Fruit fly (Drosophila melanogaster) whole organism, prepupa: Measurements from ENCODE around the gene MFS18.

Source experiments
- Blimp-1 ChIP-seq: fragments of 200-800 bp; sonication (Bioruptor generic); optimal IDR thresholded peaks from 3 replicates; lab custom pipeline; 2017; ENCODE audit warnings: missing biosample characterization, missing genetic modification characterization, mild to moderate bottlenecking, moderate library complexity, missing genetic modification reagents
- CG10631 ChIP-seq: fragments of 200-800 bp; sonication (Bioruptor generic); optimal IDR thresholded peaks from 2 replicates; lab custom pipeline; 2016; ENCODE audit warnings: missing biosample characterization, missing genetic modification characterization
- CG10669 ChIP-seq: fragments of 200-800 bp; sonication (Bioruptor generic); optimal IDR thresholded peaks from 3 replicates; lab custom pipeline; 2018; ENCODE audit warnings: missing biosample characterization, mild to moderate bottlenecking, missing genetic modification characterization, moderate library complexity
- CG11294 ChIP-seq: fragments of 200-800 bp; sonication (Bioruptor generic); IDR thresholded peaks from 2 replicates; pipeline ENCODE4 v1.3.6; 2022; ENCODE audit warnings: missing biosample characterization, missing genetic modification characterization
- CG11902 ChIP-seq: fragments of 200-800 bp; sonication (Bioruptor generic); optimal IDR thresholded peaks from 3 replicates; lab custom pipeline; 2016; ENCODE audit warnings: missing biosample characterization, missing genetic modification characterization
- CG15336 ChIP-seq: fragments of 200-800 bp; sonication (Bioruptor generic); IDR thresholded peaks from 2 replicates; pipeline ENCODE4 v1.3.6; 2022; ENCODE audit warnings: missing biosample characterization, missing genetic modification characterization
- CG1621 ChIP-seq: fragments of 200-800 bp; sonication (Bioruptor generic); optimal IDR thresholded peaks from 3 replicates; lab custom pipeline; 2018; ENCODE audit warnings: missing biosample characterization, mild to moderate bottlenecking, missing genetic modification characterization
- CG16779 ChIP-seq: fragments of 200-800 bp; sonication (Bioruptor generic); optimal IDR thresholded peaks from 3 replicates; lab custom pipeline; 2017; ENCODE audit warnings: missing biosample characterization, mild to moderate bottlenecking, missing genetic modification characterization
- CG3032 ChIP-seq: fragments of 200-800 bp; optimal IDR thresholded peaks from 2 replicates; lab custom pipeline; 2019; ENCODE audit warnings: missing biosample characterization, mild to moderate bottlenecking, missing genetic modification characterization, moderate library complexity
- CG31627 ChIP-seq: fragments of 200-800 bp; sonication (Bioruptor generic); optimal IDR thresholded peaks from 3 replicates; lab custom pipeline; 2016; ENCODE audit warnings: missing biosample characterization, missing genetic modification characterization
- CG34406 ChIP-seq: fragments of 200-800 bp; sonication (Bioruptor generic); optimal IDR thresholded peaks from 3 replicates; lab custom pipeline; 2016; ENCODE audit warnings: missing biosample characterization, missing genetic modification characterization
- CG3919 ChIP-seq: fragments of 200-800 bp; sonication (Bioruptor generic); optimal IDR thresholded peaks from 3 replicates; lab custom pipeline; 2016; ENCODE audit warnings: missing biosample characterization, missing genetic modification characterization
- CG4318 ChIP-seq: fragments of 200-800 bp; sonication (Bioruptor generic); optimal IDR thresholded peaks from 3 replicates; lab custom pipeline; 2017; ENCODE audit warnings: missing biosample characterization, mild to moderate bottlenecking, missing genetic modification characterization
- CG6163 ChIP-seq: fragments of 200-800 bp; sonication (Bioruptor generic); IDR thresholded peaks from 3 replicates; pipeline ENCODE4 v1.3.6; 2022; ENCODE audit warnings: missing biosample characterization, missing genetic modification characterization
- CG6276 ChIP-seq: fragments of 200-800 bp; sonication (Bioruptor generic); optimal IDR thresholded peaks from 2 replicates; lab custom pipeline; 2017; ENCODE audit warnings: missing biosample characterization, mild to moderate bottlenecking, missing genetic modification characterization
- CG6792 ChIP-seq: fragments of 200-800 bp; sonication (Bioruptor generic); optimal IDR thresholded peaks from 3 replicates; lab custom pipeline; 2016; ENCODE audit warnings: missing biosample characterization, missing genetic modification characterization
- CG6808 ChIP-seq: fragments of 200-800 bp; sonication (Bioruptor generic); optimal IDR thresholded peaks from 3 replicates; lab custom pipeline; 2017; ENCODE audit warnings: missing biosample characterization, missing genetic modification characterization, mild to moderate bottlenecking, moderate library complexity, missing genetic modification reagents
- CG6854 ChIP-seq: fragments of 200-800 bp; sonication (Bioruptor generic); optimal IDR thresholded peaks from 2 replicates; lab custom pipeline; 2017; ENCODE audit warnings: missing biosample characterization, mild to moderate bottlenecking, missing genetic modification characterization
- CG7368 ChIP-seq: fragments of 200-800 bp; sonication (Bioruptor generic); optimal IDR thresholded peaks from 3 replicates; lab custom pipeline; 2016; ENCODE audit warnings: missing biosample characterization, missing genetic modification characterization
- CG8119 ChIP-seq: fragments of 200-800 bp; sonication (Bioruptor generic); IDR thresholded peaks from 3 replicates; pipeline ENCODE4 v1.3.6; 2022; ENCODE audit warnings: missing biosample characterization, missing genetic modification characterization
- CG8632 ChIP-seq: fragments of 200-800 bp; sonication (Bioruptor generic); optimal IDR thresholded peaks from 3 replicates; lab custom pipeline; 2016; ENCODE audit warnings: missing biosample characterization, missing genetic modification characterization
- CG9139 ChIP-seq: fragments of 200-800 bp; sonication (Bioruptor generic); optimal IDR thresholded peaks from 3 replicates; lab custom pipeline; 2017; ENCODE audit warnings: missing biosample characterization, mild to moderate bottlenecking, missing genetic modification characterization
- Eip75B ChIP-seq: fragments of 200-800 bp; sonication (Bioruptor generic); optimal IDR thresholded peaks from 3 replicates; lab custom pipeline; 2016; ENCODE audit warnings: missing biosample characterization, missing genetic modification characterization
- Eip78C ChIP-seq: fragments of 200-800 bp; sonication (Bioruptor generic); peaks from one replicate; lab custom pipeline; 2016; ENCODE audit warnings: missing biosample characterization, missing genetic modification characterization
- Eip93F ChIP-seq: fragments of 200-800 bp; sonication (Bioruptor generic); optimal IDR thresholded peaks from 2 replicates; lab custom pipeline; 2016; ENCODE audit warnings: missing biosample characterization, mild to moderate bottlenecking, missing genetic modification characterization
- Ets21C ChIP-seq: fragments of 200-800 bp; sonication (Bioruptor generic); optimal IDR thresholded peaks from 3 replicates; lab custom pipeline; 2016; ENCODE audit warnings: missing biosample characterization, missing genetic modification characterization
- Ets96B ChIP-seq: fragments of 200-800 bp; optimal IDR thresholded peaks from 2 replicates; lab custom pipeline; 2019; ENCODE audit warnings: missing biosample characterization, mild to moderate bottlenecking, missing genetic modification characterization, moderate library complexity
- Hr38 ChIP-seq: sonication (Bioruptor generic); optimal IDR thresholded peaks from 2 replicates; lab custom pipeline; 2016; ENCODE audit warnings: missing biosample characterization, missing genetic modification characterization
- Hr39 ChIP-seq: fragments of 200-800 bp; sonication (Bioruptor generic); optimal IDR thresholded peaks from 2 replicates; lab custom pipeline; 2016; ENCODE audit warnings: missing biosample characterization, missing genetic modification characterization
- Met ChIP-seq: fragments of 200-800 bp; sonication (Bioruptor generic); optimal IDR thresholded peaks from 3 replicates; lab custom pipeline; 2016; ENCODE audit warnings: missing biosample characterization, missing genetic modification characterization
- OdsH ChIP-seq: fragments of 200-800 bp; sonication (Bioruptor generic); optimal IDR thresholded peaks from 3 replicates; lab custom pipeline; 2016; ENCODE audit warnings: missing biosample characterization, missing genetic modification characterization
- Smox ChIP-seq: fragments of 200-800 bp; sonication (Bioruptor generic); optimal IDR thresholded peaks from 3 replicates; lab custom pipeline; 2016; ENCODE audit warnings: missing biosample characterization, missing genetic modification characterization
- Sox102F ChIP-seq: fragments of 200-800 bp; sonication (Bioruptor generic); optimal IDR thresholded peaks from 2 replicates; lab custom pipeline; 2016; ENCODE audit warnings: missing biosample characterization, mild to moderate bottlenecking, missing genetic modification characterization
- Sox14 ChIP-seq: fragments of 200-800 bp; sonication (Bioruptor generic); optimal IDR thresholded peaks from 3 replicates; lab custom pipeline; 2016; ENCODE audit warnings: missing biosample characterization, missing genetic modification characterization
- Sox15 ChIP-seq: fragments of 200-800 bp; sonication (Bioruptor generic); optimal IDR thresholded peaks from 3 replicates; lab custom pipeline; 2016; ENCODE audit warnings: missing biosample characterization, missing genetic modification characterization
- achi ChIP-seq: fragments of 200-800 bp; sonication (Bioruptor generic); optimal IDR thresholded peaks from 3 replicates; lab custom pipeline; 2016; ENCODE audit warnings: missing biosample characterization, missing genetic modification characterization
- cyc ChIP-seq: fragments of 200-800 bp; sonication (Bioruptor generic); optimal IDR thresholded peaks from 3 replicates; lab custom pipeline; 2016; ENCODE audit warnings: missing biosample characterization, missing genetic modification characterization
- dac ChIP-seq: fragments of 200-800 bp; sonication (Bioruptor generic); optimal IDR thresholded peaks from 2 replicates; lab custom pipeline; 2017; ENCODE audit warnings: missing biosample characterization, mild to moderate bottlenecking, missing genetic modification characterization
- dsx ChIP-seq: fragments of 200-800 bp; optimal IDR thresholded peaks from 3 replicates; lab custom pipeline; 2019; ENCODE audit warnings: missing biosample characterization, mild to moderate bottlenecking, missing genetic modification characterization, moderate library complexity; ENCODE audit not compliant: poor library complexity, severe bottlenecking
- eg ChIP-seq: fragments of 200-800 bp; sonication (Bioruptor generic); IDR thresholded peaks from 3 replicates; pipeline ENCODE4 v1.3.6; 2022; ENCODE audit warnings: missing biosample characterization, missing genetic modification characterization
- esn ChIP-seq: fragments of 200-800 bp; sonication (Bioruptor generic); optimal IDR thresholded peaks from 2 replicates; lab custom pipeline; 2016; ENCODE audit warnings: missing biosample characterization, mild to moderate bottlenecking, missing genetic modification characterization, moderate library complexity
- fd59A ChIP-seq: fragments of 200-800 bp; sonication (Bioruptor generic); optimal IDR thresholded peaks from 2 replicates; lab custom pipeline; 2017; ENCODE audit warnings: missing biosample characterization, mild to moderate bottlenecking, missing genetic modification characterization, missing genetic modification reagents
- fd85E ChIP-seq: fragments of 200-800 bp; sonication (Bioruptor generic); optimal IDR thresholded peaks from 3 replicates; lab custom pipeline; 2016; ENCODE audit warnings: missing biosample characterization, missing genetic modification characterization
- fkh ChIP-seq: fragments of 200-800 bp; sonication (Bioruptor generic); optimal IDR thresholded peaks from 3 replicates; lab custom pipeline; 2017; ENCODE audit warnings: missing biosample characterization, mild to moderate bottlenecking, missing genetic modification characterization, moderate library complexity
- lz ChIP-seq: fragments of 200-800 bp; sonication (Bioruptor generic); optimal IDR thresholded peaks from 3 replicates; lab custom pipeline; 2016; ENCODE audit warnings: missing biosample characterization, missing genetic modification characterization
- net ChIP-seq: fragments of 200-800 bp; sonication (Bioruptor generic); optimal IDR thresholded peaks from 3 replicates; lab custom pipeline; 2016; ENCODE audit warnings: missing biosample characterization, missing genetic modification characterization
- pdm3 ChIP-seq: fragments of 200-800 bp; sonication (Bioruptor generic); optimal IDR thresholded peaks from 3 replicates; lab custom pipeline; 2016; ENCODE audit warnings: missing biosample characterization, missing genetic modification characterization
- salr ChIP-seq, 2 experiments: fragments of 200-800 bp; sonication (Bioruptor generic); optimal IDR thresholded peaks; 3 replicates each; lab custom pipeline; 2016 to 2018; ENCODE audit warnings: missing biosample characterization in 2 of 2, missing genetic modification characterization in 2 of 2, mild to moderate bottlenecking in 1 of 2
- spab ChIP-seq: fragments of 200-800 bp; sonication (Bioruptor generic); optimal IDR thresholded peaks from 2 replicates; lab custom pipeline; 2017; ENCODE audit warnings: missing biosample characterization, mild to moderate bottlenecking, missing genetic modification characterization, missing genetic modification reagents
- ss ChIP-seq, 2 experiments: fragments of 200-800 bp; sonication (Bioruptor generic); optimal IDR thresholded peaks; 2 replicates in 1 of 2; 3 replicates in 1 of 2; lab custom pipeline; 2017 to 2018; ENCODE audit warnings: mild to moderate bottlenecking in 2 of 2, missing biosample characterization in 2 of 2, missing genetic modification characterization in 2 of 2, moderate library complexity in 1 of 2
- topi ChIP-seq: fragments of 200-800 bp; sonication (Bioruptor generic); optimal IDR thresholded peaks from 3 replicates; lab custom pipeline; 2016; ENCODE audit warnings: missing biosample characterization, missing genetic modification characterization
- vri ChIP-seq: fragments of 200-800 bp; sonication (Bioruptor generic); optimal IDR thresholded peaks from 3 replicates; lab custom pipeline; 2016; ENCODE audit warnings: missing biosample characterization, mild to moderate bottlenecking, missing genetic modification characterization

MFS18 gene

dm6 chr2L:4416903-4417302, 31.5 kb downstream of the MFS18 start:
- no peak for TF ChIP-seq CG11294
- no peak for TF ChIP-seq vri (GFP tag; lab: Kevin White, UChicago)
- peak; percentile 24 to 60 for TF ChIP-seq ss (GFP tag; optimal IDR thresholded peaks at IDR 0.05; lab: Kevin White, UChicago)
- TF ChIP-seq OdsH, result peak; percentile 33
- TF ChIP-seq Ets21C (GFP tag; lab: Kevin White, UChicago), result no peak
- no peak for TF ChIP-seq CG6854 (GFP tag; lab: Kevin White, UChicago)
- TF ChIP-seq net (GFP tag; lab: Kevin White, UChicago), result no peak
- peak; percentile 52 for TF ChIP-seq Ets96B
- no peak for TF ChIP-seq Eip93F (GFP tag; lab: Kevin White, UChicago)
- peak; percentile 43 for TF ChIP-seq Met
- TF ChIP-seq eg (GFP tag; lab: Robert Waterston, UW), result peak; percentile 51; the same call in 2 of the 3 replicates
- TF ChIP-seq fkh, result no peak
- TF ChIP-seq pdm3 (GFP tag; lab: Kevin White, UChicago), result peak; percentile 31
- TF ChIP-seq Sox15 (GFP tag; lab: Kevin White, UChicago), result no peak
- peak; percentile 44 for TF ChIP-seq esn
- TF ChIP-seq spab (GFP tag; lab: Kevin White, UChicago), result peak; percentile 34
- no peak for TF ChIP-seq fd85E (GFP tag; lab: Kevin White, UChicago)
- TF ChIP-seq achi, result peak; percentile 40
- peak; percentile 20 for TF ChIP-seq CG6792 (GFP tag; lab: Kevin White, UChicago)
- TF ChIP-seq fd59A (GFP tag; lab: Kevin White, UChicago), result peak; percentile 10
- peak; percentile 41; the same call in 1 of the 3 replicates for TF ChIP-seq CG8119 (GFP tag; lab: Robert Waterston, UW)
- no peak for TF ChIP-seq CG11902 (GFP tag; lab: Kevin White, UChicago)
- peak; percentile 61 for TF ChIP-seq CG10669 (GFP tag; lab: Kevin White, UChicago)
- TF ChIP-seq Eip75B (GFP tag; lab: Kevin White, UChicago), result peak; percentile 33
- TF ChIP-seq CG6163, result peak; percentile 48; the same call in 1 of the 3 replicates
- no peak for TF ChIP-seq Hr38 (GFP tag; lab: Kevin White, UChicago)
- peak; percentile 26 for TF ChIP-seq CG1621 (tag; lab: Kevin White, UChicago)
- peak; percentile 20 for TF ChIP-seq CG9139 (GFP tag; lab: Kevin White, UChicago)
- no peak for TF ChIP-seq CG7368 (GFP tag; lab: Kevin White, UChicago)
- TF ChIP-seq CG3919 (GFP tag; lab: Kevin White, UChicago), result peak; percentile 42
- TF ChIP-seq CG4318 (GFP tag; lab: Kevin White, UChicago), result peak; percentile 33
- TF ChIP-seq Eip78C (GFP tag; lab: Kevin White, UChicago), result peak; percentile 82
- peak; percentile 4 for TF ChIP-seq CG34406 (GFP tag; lab: Kevin White, UChicago)
- TF ChIP-seq CG31627 (GFP tag; lab: Kevin White, UChicago), result no peak
- TF ChIP-seq topi (GFP tag; lab: Kevin White, UChicago), result peak; percentile 20
- TF ChIP-seq CG6276 (GFP tag; lab: Kevin White, UChicago), result peak; percentile 4
- peak; percentile 31 for TF ChIP-seq CG6808 (GFP tag; lab: Kevin White, UChicago)
- TF ChIP-seq dac (GFP tag; lab: Kevin White, UChicago), result no peak
- TF ChIP-seq CG10631, result peak; percentile 37
- no peak for TF ChIP-seq Sox14
- peak; percentile 19 for TF ChIP-seq CG16779 (tag; lab: Kevin White, UChicago)
- TF ChIP-seq CG15336 (GFP tag; lab: Robert Waterston, UW), result peak; percentile 51
- no peak for TF ChIP-seq Blimp-1
- TF ChIP-seq CG8632 (GFP tag; lab: Kevin White, UChicago), result peak; percentile 32
- TF ChIP-seq Smox (GFP tag; lab: Kevin White, UChicago), result peak; percentile 4
- peak; percentile 24 for TF ChIP-seq lz (GFP tag; lab: Kevin White, UChicago)
- TF ChIP-seq cyc (GFP tag; lab: Kevin White, UChicago), result peak; percentile 18
- TF ChIP-seq salr (GFP tag; optimal IDR thresholded peaks at IDR 0.05; lab: Kevin White, UChicago), result no peak
- peak; percentile 55 for TF ChIP-seq dsx
- peak; percentile 59 for TF ChIP-seq CG3032
- no peak for TF ChIP-seq Hr39 (GFP tag; lab: Kevin White, UChicago)
- TF ChIP-seq Sox102F (GFP tag; lab: Kevin White, UChicago), result no peak
